Fruit fly (Drosophila melanogaster) whole organism, embryonic: ENCODE measurements around the gene CG9044.

Experiments
- Awh ChIP-seq: fragments of 200-800 bp; sonication (Bioruptor generic); IDR thresholded peaks from 2 replicates; pipeline ENCODE4, ENCODE4 v1.3.6; 2022; ENCODE audit warnings: missing biosample characterization, missing genetic modification characterization
- Bteb2 ChIP-seq: fragments of 200-800 bp; sonication (Bioruptor generic); optimal IDR thresholded peaks from 2 replicates; lab custom pipeline; 2016; ENCODE audit warnings: missing biosample characterization, missing genetic modification characterization
- CG1024 ChIP-seq: fragments of 200-800 bp; sonication (Bioruptor generic); IDR thresholded peaks from 2 replicates; pipeline ENCODE4 v1.3.6; 2022; ENCODE audit warnings: missing biosample characterization, missing genetic modification characterization
- CG11456 ChIP-seq: fragments of 200-800 bp; sonication (Bioruptor generic); IDR thresholded peaks from 3 replicates; pipeline ENCODE4 v1.3.6; 2022; ENCODE audit warnings: missing biosample characterization, missing genetic modification characterization
- CG12744 ChIP-seq: fragments of 200-800 bp; sonication (Bioruptor generic); optimal IDR thresholded peaks from 2 replicates; lab custom pipeline; 2016; ENCODE audit warnings: missing biosample characterization, missing genetic modification characterization
- CG13894 ChIP-seq: fragments of 200-800 bp; sonication (Bioruptor generic); optimal IDR thresholded peaks from 3 replicates; lab custom pipeline; 2018; ENCODE audit warnings: missing biosample characterization, mild to moderate bottlenecking, missing genetic modification characterization, moderate library complexity
- CG15696 ChIP-seq: fragments of 200-800 bp; sonication (Bioruptor generic); optimal IDR thresholded peaks from 2 replicates; lab custom pipeline; 2019; ENCODE audit warnings: missing biosample characterization, mild to moderate bottlenecking, missing genetic modification characterization, moderate library complexity
- CG16813 ChIP-seq: fragments of 200-800 bp; sonication (Bioruptor generic); IDR thresholded peaks from 3 replicates; pipeline ENCODE4 v1.3.6; 2022; ENCODE audit warnings: missing biosample characterization, missing genetic modification characterization; ENCODE audit not compliant: partially characterized antibody
- CG17568 ChIP-seq: fragments of 200-800 bp; sonication (Bioruptor generic); optimal IDR thresholded peaks from 2 replicates; lab custom pipeline; 2018; ENCODE audit warnings: missing biosample characterization, mild to moderate bottlenecking, missing genetic modification characterization, moderate library complexity
- CG17912 ChIP-seq: fragments of 200-800 bp; sonication (Bioruptor generic); optimal IDR thresholded peaks from 2 replicates; lab custom pipeline; 2018; ENCODE audit warnings: missing biosample characterization, mild to moderate bottlenecking, missing genetic modification characterization
- CG18619 ChIP-seq: fragments of 200-800 bp; sonication (Bioruptor generic); optimal IDR thresholded peaks from 3 replicates; lab custom pipeline; 2017; ENCODE audit warnings: missing biosample characterization, mild to moderate bottlenecking, missing genetic modification characterization
- CG2712 ChIP-seq: fragments of 200-800 bp; optimal IDR thresholded peaks from 3 replicates; lab custom pipeline; 2019; ENCODE audit warnings: missing biosample characterization, mild to moderate bottlenecking, missing genetic modification characterization, moderate library complexity
- CG34376 ChIP-seq: fragments of 200-800 bp; sonication (Bioruptor generic); optimal IDR thresholded peaks from 2 replicates; lab custom pipeline; 2018; ENCODE audit warnings: missing biosample characterization, mild to moderate bottlenecking, missing genetic modification characterization
- CG3995 ChIP-seq: fragments of 200-800 bp; sonication (Bioruptor generic); optimal IDR thresholded peaks from 3 replicates; lab custom pipeline; 2016; ENCODE audit warnings: missing biosample characterization, missing genetic modification characterization
- CG9609 ChIP-seq: fragments of 200-800 bp; sonication (Bioruptor generic); optimal IDR thresholded peaks from 3 replicates; lab custom pipeline; 2016; ENCODE audit warnings: missing biosample characterization, missing genetic modification characterization
- CTCF ChIP-seq: fragments of 200-800 bp; sonication (Bioruptor generic); optimal IDR thresholded peaks from 2 replicates; lab custom pipeline; 2017; ENCODE audit warnings: missing biosample characterization, mild to moderate bottlenecking, missing genetic modification characterization, moderate library complexity
- CrebB ChIP-seq: fragments of 200-800 bp; sonication (Bioruptor generic); optimal IDR thresholded peaks from 3 replicates; lab custom pipeline; 2018; ENCODE audit warnings: missing biosample characterization, mild to moderate bottlenecking, missing genetic modification characterization
- Dip2 ChIP-seq: fragments of 200-800 bp; sonication (Bioruptor generic); IDR thresholded peaks from 2 replicates; pipeline ENCODE4 v1.3.6; 2022; ENCODE audit warnings: missing biosample characterization, missing genetic modification characterization
- Dp ChIP-seq: fragments of 200-800 bp; sonication (Bioruptor generic); optimal IDR thresholded peaks from 2 replicates; lab custom pipeline; 2018; ENCODE audit warnings: missing biosample characterization, mild to moderate bottlenecking, missing genetic modification characterization, moderate library complexity
- Drgx ChIP-seq: fragments of 200-800 bp; sonication (Bioruptor generic); IDR thresholded peaks from 2 replicates; pipeline ENCODE4 v1.3.6; 2022; ENCODE audit warnings: missing biosample characterization, missing genetic modification characterization
- ERR ChIP-seq: fragments of 200-800 bp; sonication (Bioruptor generic); optimal IDR thresholded peaks from 2 replicates; lab custom pipeline; 2016; ENCODE audit warnings: missing biosample characterization, missing genetic modification characterization
- Hmr ChIP-seq: fragments of 200-800 bp; sonication (Bioruptor generic); optimal IDR thresholded peaks from 3 replicates; lab custom pipeline; 2017; ENCODE audit warnings: mild to moderate bottlenecking, missing biosample characterization, missing genetic modification reagents, missing genetic modification characterization
- Hr39 ChIP-seq: fragments of >200 bp; optimal IDR thresholded peaks from 2 replicates; lab custom pipeline; 2017
- Hr51 ChIP-seq, 2 experiments: fragments of 200-800 bp; sonication (Bioruptor generic); optimal IDR thresholded peaks; 2 replicates in 1 of 2; 3 replicates in 1 of 2; lab custom pipeline; 2016 to 2018; ENCODE audit warnings: missing biosample characterization in 2 of 2, missing genetic modification characterization in 2 of 2, mild to moderate bottlenecking in 1 of 2, moderate library complexity in 1 of 2
- Hr78 ChIP-seq, 2 experiments: fragments of 200-800 bp in 1 of 2; fragments of >200 bp in 1 of 2; sonication (Bioruptor generic) in 1 of 2; optimal IDR thresholded peaks; 2 replicates each; lab custom pipeline; 2017 to 2019; ENCODE audit warnings: missing biosample characterization in 2 of 2, missing genetic modification characterization in 2 of 2, mild to moderate bottlenecking in 1 of 2, moderate library complexity in 1 of 2
- Kr ChIP-seq: fragments of 200-800 bp; sonication (Bioruptor generic); optimal IDR thresholded peaks from 2 replicates; lab custom pipeline; 2017; ENCODE audit warnings: missing biosample characterization, mild to moderate bottlenecking, missing genetic modification characterization
- NC2β ChIP-seq: fragments of 200-800 bp; sonication (Bioruptor generic); optimal IDR thresholded peaks from 2 replicates; lab custom pipeline; 2016; ENCODE audit warnings: missing biosample characterization, missing genetic modification characterization
- Nf-YC ChIP-seq: fragments of 200-800 bp; optimal IDR thresholded peaks from 3 replicates; lab custom pipeline; 2019; ENCODE audit warnings: missing biosample characterization, mild to moderate bottlenecking, missing genetic modification characterization, moderate library complexity
- Sry-δ ChIP-seq: fragments of 200-800 bp; sonication (Bioruptor generic); optimal IDR thresholded peaks from 2 replicates; lab custom pipeline; 2016; ENCODE audit warnings: missing biosample characterization, missing genetic modification characterization
- Vsx1 ChIP-seq: fragments of 200-800 bp; sonication (Bioruptor generic); optimal IDR thresholded peaks from 2 replicates; lab custom pipeline; 2017; ENCODE audit warnings: missing biosample characterization, mild to moderate bottlenecking, missing genetic modification characterization, missing genetic modification reagents
- bigmax ChIP-seq: fragments of 200-800 bp; sonication (Bioruptor generic); optimal IDR thresholded peaks from 2 replicates; lab custom pipeline; 2018; ENCODE audit warnings: missing biosample characterization, mild to moderate bottlenecking, missing genetic modification characterization
- caup ChIP-seq: fragments of 200-800 bp; sonication (Bioruptor generic); optimal IDR thresholded peaks from 3 replicates; lab custom pipeline; 2017; ENCODE audit warnings: missing biosample characterization, mild to moderate bottlenecking, missing genetic modification characterization, moderate library complexity; ENCODE audit not compliant: severe bottlenecking
- danr ChIP-seq: fragments of 200-800 bp; sonication (Bioruptor generic); IDR thresholded peaks from 2 replicates; pipeline ENCODE4 v1.3.6; 2022; ENCODE audit warnings: missing biosample characterization, missing genetic modification characterization
- en ChIP-seq: fragments of 200-800 bp; sonication (Bioruptor generic); optimal IDR thresholded peaks from 2 replicates; lab custom pipeline; 2016; ENCODE audit warnings: missing biosample characterization, missing genetic modification characterization
- eyg ChIP-seq: fragments of 200-800 bp; sonication (Bioruptor generic); optimal IDR thresholded peaks from 3 replicates; lab custom pipeline; 2016; ENCODE audit warnings: missing biosample characterization, missing genetic modification characterization
- fd96Cb ChIP-seq: fragments of 200-800 bp; sonication (Bioruptor generic); optimal IDR thresholded peaks from 2 replicates; lab custom pipeline; 2018; ENCODE audit warnings: missing biosample characterization, mild to moderate bottlenecking, missing genetic modification characterization, moderate library complexity
- gcm2 ChIP-seq: fragments of 200-800 bp; sonication (Bioruptor generic); optimal IDR thresholded peaks from 2 replicates; lab custom pipeline; 2016; ENCODE audit warnings: missing biosample characterization, missing genetic modification characterization
- gt ChIP-seq: fragments of 200-800 bp; sonication (Bioruptor generic); IDR thresholded peaks from 2 replicates; pipeline ENCODE4 v1.3.6; 2022; ENCODE audit warnings: missing biosample characterization, missing genetic modification characterization
- her ChIP-seq: fragments of 200-800 bp; sonication (Bioruptor generic); optimal IDR thresholded peaks from 2 replicates; lab custom pipeline; 2016; ENCODE audit warnings: missing biosample characterization, missing genetic modification characterization
- ken ChIP-seq: fragments of 200-800 bp; sonication (Bioruptor generic); IDR thresholded peaks from 3 replicates; pipeline ENCODE4 v1.3.6; 2022; ENCODE audit warnings: missing biosample characterization, missing genetic modification characterization
- lov ChIP-seq, 2 experiments: fragments of 200-800 bp in 1 of 2; fragments of >200 bp in 1 of 2; sonication (Bioruptor generic) in 1 of 2; IDR thresholded peaks in 1 of 2; optimal IDR thresholded peaks in 1 of 2; 2 replicates in 1 of 2; 3 replicates in 1 of 2; pipeline versions ENCODE4 v1.3.6 to Lab custom; 2017 to 2022; ENCODE audit warnings: missing biosample characterization in 1 of 2, missing genetic modification characterization in 1 of 2
- nerfin-1 ChIP-seq: fragments of 200-800 bp; sonication (Bioruptor generic); optimal IDR thresholded peaks from 3 replicates; lab custom pipeline; 2019; ENCODE audit warnings: missing biosample characterization, mild to moderate bottlenecking, missing genetic modification characterization, moderate library complexity
- pb ChIP-seq: fragments of 200-800 bp; sonication (Bioruptor generic); optimal IDR thresholded peaks from 3 replicates; lab custom pipeline; 2016; ENCODE audit warnings: missing biosample characterization, missing genetic modification characterization
- pita ChIP-seq: fragments of 200-800 bp; sonication (Bioruptor generic); optimal IDR thresholded peaks from 2 replicates; lab custom pipeline; 2017; ENCODE audit warnings: missing biosample characterization, mild to moderate bottlenecking, missing genetic modification characterization
- pnt ChIP-seq: fragments of 200-800 bp; sonication (Bioruptor generic); optimal IDR thresholded peaks from 3 replicates; lab custom pipeline; 2016; ENCODE audit warnings: missing biosample characterization, missing genetic modification characterization
- run ChIP-seq: fragments of 200-800 bp; sonication (Bioruptor generic); optimal IDR thresholded peaks from 3 replicates; lab custom pipeline; 2018; ENCODE audit warnings: missing biosample characterization, mild to moderate bottlenecking, missing genetic modification characterization
- schlank ChIP-seq: fragments of 200-800 bp; sonication (Bioruptor generic); optimal IDR thresholded peaks from 2 replicates; lab custom pipeline; 2018; ENCODE audit warnings: missing biosample characterization, mild to moderate bottlenecking, missing genetic modification characterization
- tio ChIP-seq: fragments of 200-800 bp; sonication (Bioruptor generic); optimal IDR thresholded peaks from 2 replicates; lab custom pipeline; 2017; ENCODE audit warnings: missing biosample characterization, missing genetic modification characterization, inconsistent platforms
- tup ChIP-seq: fragments of 200-800 bp; sonication (Bioruptor generic); optimal IDR thresholded peaks from 2 replicates; lab custom pipeline; 2016; ENCODE audit warnings: missing biosample characterization, mild to moderate bottlenecking, missing genetic modification characterization, moderate library complexity
- twi ChIP-seq: fragments of 200-800 bp; optimal IDR thresholded peaks from 2 replicates; lab custom pipeline; 2019; ENCODE audit warnings: missing biosample characterization, mild to moderate bottlenecking, missing genetic modification characterization, moderate library complexity
- unc-4 ChIP-seq: fragments of 200-800 bp; sonication (Bioruptor generic); IDR thresholded peaks from 2 replicates; pipeline ENCODE4 v1.3.6; 2022; ENCODE audit warnings: missing biosample characterization, missing genetic modification characterization; ENCODE audit not compliant: partially characterized antibody

The CG9044 gene

dm6 chr2L:5972005-5972404 lies 22.8 kb downstream of the CG9044 start (continued):
- TF ChIP-seq CG1024 (GFP tag; lab: Robert Waterston, UW): 0 out of 2 replicates have a peak, but pooled peaks have one; percentile 36
- no peak for TF ChIP-seq Nf-YC (tag; lab: Kevin White, UChicago)
- no peak for TF ChIP-seq run (tag; lab: Kevin White, UChicago)
- TF ChIP-seq caup (GFP tag; lab: Kevin White, UChicago): peak; percentile 21
- no peak for TF ChIP-seq CG34376 (GFP tag; lab: Kevin White, UChicago)
- TF ChIP-seq NC2β (GFP tag; lab: Kevin White, UChicago): no peak
- TF ChIP-seq CTCF (GFP tag; lab: Kevin White, UChicago): no peak
- TF ChIP-seq Vsx1 (GFP tag; lab: Kevin White, UChicago): no peak
- no peak for TF ChIP-seq tio (GFP tag; lab: Kevin White, UChicago)
- TF ChIP-seq CG17568: no peak
- TF ChIP-seq unc-4 (GFP tag; lab: Robert Waterston, UW): no peak
- no peak for TF ChIP-seq CG17912
- peak; percentile 12 for TF ChIP-seq Bteb2 (GFP tag; lab: Kevin White, UChicago)
- no peak for TF ChIP-seq gcm2 (GFP tag; lab: Kevin White, UChicago)
- no peak for TF ChIP-seq bigmax (GFP tag; lab: Kevin White, UChicago)
- no peak for TF ChIP-seq ERR (GFP tag; lab: Kevin White, UChicago)
- TF ChIP-seq Kr (GFP tag; lab: Kevin White, UChicago): no peak
- TF ChIP-seq Hr51 (GFP tag; optimal IDR thresholded peaks at IDR 0.05; lab: Kevin White, UChicago): peak; percentile 7 to 54
- TF ChIP-seq pnt (GFP tag; lab: Kevin White, UChicago): no peak
- TF ChIP-seq schlank (tag; lab: Kevin White, UChicago): no peak
- TF ChIP-seq lov (optimal IDR thresholded peaks at IDR 0.05; lab: Kevin White, UChicago): no peak
- no peak for TF ChIP-seq lov (GFP tag; IDR thresholded peaks at IDR 0.05; lab: Robert Waterston, UW)
- TF ChIP-seq CG2712 (tag; lab: Kevin White, UChicago): peak; percentile 15
- TF ChIP-seq CG18619: peak; percentile 19
- TF ChIP-seq fd96Cb (tag; lab: Kevin White, UChicago): peak; percentile 23
- TF ChIP-seq CG9609 (GFP tag; lab: Kevin White, UChicago): peak; percentile 20
- no peak for TF ChIP-seq her (GFP tag; lab: Kevin White, UChicago)
- TF ChIP-seq nerfin-1 (tag; lab: Kevin White, UChicago): no peak
- TF ChIP-seq tup (GFP tag; lab: Kevin White, UChicago): no peak
- no peak for TF ChIP-seq Drgx (GFP tag; lab: Robert Waterston, UW)
- no peak for TF ChIP-seq eyg
- no peak for TF ChIP-seq gt (GFP tag; lab: Robert Waterston, UW)
- TF ChIP-seq Dp (GFP tag; lab: Kevin White, UChicago): no peak
- TF ChIP-seq pb (GFP tag; lab: Kevin White, UChicago): no peak
- no peak for TF ChIP-seq CrebB (tag; lab: Kevin White, UChicago)
- no peak for TF ChIP-seq pita (GFP tag; lab: Kevin White, UChicago)
- TF ChIP-seq CG16813: no peak
- no peak for TF ChIP-seq Hmr
- TF ChIP-seq Hr39: no peak
- no peak for TF ChIP-seq Hr78 (GFP tag; optimal IDR thresholded peaks at IDR 0.05; lab: Kevin White, UChicago)
- no peak for TF ChIP-seq Dip2 (GFP tag; lab: Robert Waterston, UW)
- TF ChIP-seq danr: peak; percentile 22; the same call in 1 of the 2 replicates
- no peak for TF ChIP-seq Sry-δ (GFP tag; lab: Kevin White, UChicago)
- no peak for TF ChIP-seq twi (tag; lab: Kevin White, UChicago)
- no peak for TF ChIP-seq CG15696 (tag; lab: Kevin White, UChicago)
- no peak for TF ChIP-seq CG12744
- no peak for TF ChIP-seq en (GFP tag; lab: Kevin White, UChicago)
- TF ChIP-seq CG3995 (GFP tag; lab: Kevin White, UChicago): no peak
- peak; percentile 63; the same call in 1 of the 3 replicates for TF ChIP-seq ken
- no peak for TF ChIP-seq CG13894 (tag; lab: Kevin White, UChicago)
- TF ChIP-seq CG11456 (GFP tag; lab: Robert Waterston, UW): peak; percentile 66; the same call in 2 of the 3 replicates
- TF ChIP-seq Awh (GFP tag; lab: Robert Waterston, UW): no peak
